Fruit fly (Drosophila melanogaster) Kc167 (cell line): ENCODE measurements around the gene MsR2.

Experiments used
- insv ChIP-seq: fragments of >200 bp; optimal IDR thresholded peaks from 3 replicates; lab custom pipeline; 2018; ENCODE audit warnings: missing external identifiers
- psq ChIP-seq: fragments of >200 bp; optimal IDR thresholded peaks from 2 replicates; lab custom pipeline; 2017; ENCODE audit warnings: missing external identifiers
- ttk ChIP-seq: sonication (Bioruptor generic); optimal IDR thresholded peaks from 2 replicates; lab custom pipeline; 2017; ENCODE audit warnings: missing external identifiers

- TF ChIP-seq psq, result no peak
- TF ChIP-seq insv, result no peak
- TF ChIP-seq ttk (lab: Kevin White, UChicago), result no peak
Measured at dm6 chr3L:2255775-2256174, 26.9 kb upstream of the MsR2 start.
